Fruit fly (Drosophila melanogaster) whole organism, embryonic: Measurements from ENCODE around the gene TBC1D16.

ENCODE experiments used
- Adf1 ChIP-seq: fragments of 200-800 bp; sonication (Bioruptor generic); IDR thresholded peaks from 2 replicates; pipeline ENCODE4 v1.3.6; 2022; ENCODE audit warnings: missing biosample characterization, missing genetic modification characterization
- Antp ChIP-seq: fragments of 200-800 bp; sonication (Bioruptor generic); optimal IDR thresholded peaks from 3 replicates; lab custom pipeline; 2016; ENCODE audit warnings: missing biosample characterization, missing genetic modification characterization
- Asciz ChIP-seq: fragments of 200-800 bp; sonication (Bioruptor generic); optimal IDR thresholded peaks from 2 replicates; lab custom pipeline; 2017; ENCODE audit warnings: missing biosample characterization, mild to moderate bottlenecking, missing genetic modification characterization, missing genetic modification reagents
- BEAF-32 ChIP-seq: fragments of 200-800 bp; sonication (Bioruptor generic); optimal IDR thresholded peaks from 3 replicates; lab custom pipeline; 2017; ENCODE audit warnings: missing biosample characterization, missing genetic modification characterization, mild to moderate bottlenecking, moderate library complexity, missing genetic modification reagents
- CG1024 ChIP-seq: fragments of 200-800 bp; sonication (Bioruptor generic); IDR thresholded peaks from 2 replicates; pipeline ENCODE4 v1.3.6; 2022; ENCODE audit warnings: missing biosample characterization, missing genetic modification characterization
- CG10543 ChIP-seq: fragments of 200-800 bp; sonication (Bioruptor generic); optimal IDR thresholded peaks from 3 replicates; lab custom pipeline; 2017; ENCODE audit warnings: missing biosample characterization, mild to moderate bottlenecking, missing genetic modification characterization, moderate library complexity
- CG11723 ChIP-seq: fragments of 200-800 bp; sonication (Bioruptor generic); optimal IDR thresholded peaks from 2 replicates; lab custom pipeline; 2017; ENCODE audit warnings: missing biosample characterization, mild to moderate bottlenecking, missing genetic modification characterization
- CG12391 ChIP-seq: fragments of 200-800 bp; sonication (Bioruptor generic); optimal IDR thresholded peaks from 3 replicates; lab custom pipeline; 2018; ENCODE audit warnings: missing biosample characterization, mild to moderate bottlenecking, missing genetic modification characterization, moderate library complexity
- CG14965 ChIP-seq: fragments of 200-800 bp; sonication (Bioruptor generic); optimal IDR thresholded peaks from 2 replicates; lab custom pipeline; 2016; ENCODE audit warnings: missing biosample characterization, missing genetic modification characterization, borderline replicate concordance
- CG15269 ChIP-seq: fragments of 200-800 bp; sonication (Bioruptor generic); optimal IDR thresholded peaks from 2 replicates; lab custom pipeline; 2018; ENCODE audit warnings: missing biosample characterization, mild to moderate bottlenecking, missing genetic modification characterization, moderate library complexity
- CG1603 ChIP-seq: fragments of 200-800 bp; sonication (Bioruptor generic); optimal IDR thresholded peaks from 2 replicates; lab custom pipeline; 2019; ENCODE audit warnings: missing biosample characterization, mild to moderate bottlenecking, missing genetic modification characterization, moderate library complexity
- CG17359 ChIP-seq: fragments of 200-800 bp; sonication (Bioruptor generic); optimal IDR thresholded peaks from 3 replicates; lab custom pipeline; 2018; ENCODE audit warnings: missing biosample characterization, mild to moderate bottlenecking, missing genetic modification characterization, moderate library complexity
- CG18619 ChIP-seq: fragments of 200-800 bp; sonication (Bioruptor generic); optimal IDR thresholded peaks from 3 replicates; lab custom pipeline; 2017; ENCODE audit warnings: missing biosample characterization, mild to moderate bottlenecking, missing genetic modification characterization
- CG2678 ChIP-seq: fragments of 200-800 bp; sonication (Bioruptor generic); optimal IDR thresholded peaks from 3 replicates; lab custom pipeline; 2019; ENCODE audit warnings: missing biosample characterization, mild to moderate bottlenecking, missing genetic modification characterization, moderate library complexity
- CG31441 ChIP-seq: fragments of 200-800 bp; sonication (Bioruptor generic); IDR thresholded peaks from 2 replicates; pipeline ENCODE4 v1.3.6; 2022; ENCODE audit warnings: missing biosample characterization, missing genetic modification characterization
- CG3995 ChIP-seq: fragments of 200-800 bp; sonication (Bioruptor generic); optimal IDR thresholded peaks from 3 replicates; lab custom pipeline; 2016; ENCODE audit warnings: missing biosample characterization, missing genetic modification characterization
- CG6854 ChIP-seq: fragments of 200-800 bp; sonication (Bioruptor generic); optimal IDR thresholded peaks from 3 replicates; lab custom pipeline; 2017; ENCODE audit warnings: missing biosample characterization, mild to moderate bottlenecking, missing genetic modification characterization
- CG7271 ChIP-seq: fragments of 200-800 bp; sonication (Bioruptor generic); optimal IDR thresholded peaks from 2 replicates; lab custom pipeline; 2018; ENCODE audit warnings: missing biosample characterization, mild to moderate bottlenecking, missing genetic modification characterization, moderate library complexity
- CG8388 ChIP-seq: fragments of 200-800 bp; sonication (Bioruptor generic); optimal IDR thresholded peaks from 2 replicates; lab custom pipeline; 2019; ENCODE audit warnings: missing biosample characterization, mild to moderate bottlenecking, missing genetic modification characterization, moderate library complexity
- CG9817 ChIP-seq: fragments of 200-800 bp; sonication (Bioruptor generic); optimal IDR thresholded peaks from 2 replicates; lab custom pipeline; 2018; ENCODE audit warnings: missing biosample characterization, mild to moderate bottlenecking, missing genetic modification characterization, moderate library complexity
- D19A ChIP-seq: fragments of 200-800 bp; optimal IDR thresholded peaks from 3 replicates; lab custom pipeline; 2019; ENCODE audit warnings: missing biosample characterization, mild to moderate bottlenecking, missing genetic modification characterization, moderate library complexity
- Dfd ChIP-seq, 2 experiments: fragments of >200 bp; optimal IDR thresholded peaks; 2 replicates each; lab custom pipeline; 2017; ENCODE audit warnings: missing biosample characterization in 2 of 2, missing genetic modification characterization in 2 of 2
- Dp ChIP-seq: fragments of 200-800 bp; sonication (Bioruptor generic); optimal IDR thresholded peaks from 2 replicates; lab custom pipeline; 2018; ENCODE audit warnings: missing biosample characterization, mild to moderate bottlenecking, missing genetic modification characterization, moderate library complexity
- HHEX ChIP-seq: fragments of 200-800 bp; sonication (Bioruptor generic); optimal IDR thresholded peaks from 3 replicates; lab custom pipeline; 2017; ENCODE audit warnings: missing biosample characterization, mild to moderate bottlenecking, missing genetic modification characterization, missing genetic modification reagents
- Hmx ChIP-seq: fragments of 200-800 bp; sonication (Bioruptor generic); optimal IDR thresholded peaks from 2 replicates; lab custom pipeline; 2016; ENCODE audit warnings: missing biosample characterization, missing genetic modification characterization
- Mes4 ChIP-seq: fragments of 200-800 bp; sonication (Bioruptor generic); optimal IDR thresholded peaks from 2 replicates; lab custom pipeline; 2016; ENCODE audit warnings: missing biosample characterization, missing genetic modification characterization
- Oli ChIP-seq: fragments of 200-800 bp; sonication (Bioruptor generic); optimal IDR thresholded peaks from 2 replicates; lab custom pipeline; 2018; ENCODE audit warnings: missing biosample characterization, mild to moderate bottlenecking, missing genetic modification characterization, moderate library complexity
- Ravus ChIP-seq: fragments of 200-800 bp; sonication (Bioruptor generic); IDR thresholded peaks from 2 replicates; pipeline ENCODE4 v1.3.6; 2022; ENCODE audit warnings: missing biosample characterization, missing genetic modification characterization
- Rfx ChIP-seq: fragments of 200-800 bp; sonication (Bioruptor generic); IDR thresholded peaks from 2 replicates; pipeline ENCODE4 v1.3.6; 2022; ENCODE audit warnings: missing biosample characterization, missing genetic modification characterization
- Spps ChIP-seq: fragments of 200-800 bp; sonication (Bioruptor generic); optimal IDR thresholded peaks from 2 replicates; lab custom pipeline; 2018; ENCODE audit warnings: missing biosample characterization, mild to moderate bottlenecking, missing genetic modification characterization
- TFAM ChIP-seq: fragments of 200-800 bp; sonication (Bioruptor generic); optimal IDR thresholded peaks from 2 replicates; lab custom pipeline; 2017; ENCODE audit warnings: missing biosample characterization, missing genetic modification characterization, inconsistent platforms
- abd-A ChIP-seq: fragments of 200-800 bp; sonication (Bioruptor generic); optimal IDR thresholded peaks from 3 replicates; lab custom pipeline; 2019; ENCODE audit warnings: missing biosample characterization, mild to moderate bottlenecking, missing genetic modification characterization, moderate library complexity
- croc ChIP-seq: fragments of 200-800 bp; sonication (Bioruptor generic); conservative IDR thresholded peaks from 3 replicates; pipeline ENCODE4 v1.3.6; 2022; ENCODE audit warnings: missing biosample characterization, missing genetic modification characterization
- fd3F ChIP-seq: fragments of 200-800 bp; sonication (Bioruptor generic); optimal IDR thresholded peaks from 2 replicates; lab custom pipeline; 2018; ENCODE audit warnings: missing biosample characterization, mild to moderate bottlenecking, missing genetic modification characterization, moderate library complexity
- gfzf ChIP-seq: fragments of 200-800 bp; sonication (Bioruptor generic); optimal IDR thresholded peaks from 2 replicates; lab custom pipeline; 2016; ENCODE audit warnings: missing biosample characterization, mild to moderate bottlenecking, missing genetic modification characterization, moderate library complexity
- hb ChIP-seq: fragments of 200-800 bp; sonication (Bioruptor generic); IDR thresholded peaks from 3 replicates; pipeline ENCODE4 v1.3.6; 2022; ENCODE audit warnings: missing biosample characterization, missing genetic modification characterization; ENCODE audit not compliant: partially characterized antibody
- kah ChIP-seq: fragments of 200-800 bp; sonication (Bioruptor generic); optimal IDR thresholded peaks from 2 replicates; lab custom pipeline; 2018; ENCODE audit warnings: missing biosample characterization, mild to moderate bottlenecking, missing genetic modification characterization
- kay ChIP-seq: fragments of 200-800 bp; sonication (Bioruptor generic); optimal IDR thresholded peaks from 2 replicates; lab custom pipeline; 2016; ENCODE audit warnings: missing biosample characterization, missing genetic modification characterization
- lab ChIP-seq: fragments of 200-800 bp; sonication (Bioruptor generic); optimal IDR thresholded peaks from 3 replicates; lab custom pipeline; 2017; ENCODE audit warnings: missing biosample characterization, missing genetic modification characterization, mild to moderate bottlenecking, moderate library complexity, missing genetic modification reagents
- lmd ChIP-seq: fragments of 200-800 bp; sonication (Bioruptor generic); IDR thresholded peaks from 2 replicates; pipeline ENCODE4 v1.3.6; 2022; ENCODE audit warnings: missing biosample characterization, missing genetic modification characterization
- nmo ChIP-seq: fragments of 200-800 bp; sonication (Bioruptor generic); optimal IDR thresholded peaks from 2 replicates; lab custom pipeline; 2018; ENCODE audit warnings: missing biosample characterization, mild to moderate bottlenecking, missing genetic modification characterization, moderate library complexity
- prd ChIP-seq, 3 experiments: fragments of >200 bp in 2 of 3; fragments of 200-800 bp in 1 of 3; sonication (Bioruptor generic) in 1 of 3; optimal IDR thresholded peaks in 2 of 3; IDR thresholded peaks in 1 of 3; 2 replicates in 2 of 3; 3 replicates in 1 of 3; pipeline versions ENCODE4 v1.3.6 to Lab custom; 2017 to 2022; ENCODE audit warnings: missing biosample characterization in 1 of 3, missing genetic modification characterization in 1 of 3
- ro ChIP-seq: fragments of 200-800 bp; sonication (Bioruptor generic); IDR thresholded peaks from 2 replicates; pipeline ENCODE4 v1.3.6; 2022; ENCODE audit warnings: missing biosample characterization, missing genetic modification characterization
- row ChIP-seq: fragments of 200-800 bp; sonication (Bioruptor generic); IDR thresholded peaks from 3 replicates; pipeline ENCODE4 v1.3.6; 2022; ENCODE audit warnings: missing biosample characterization, missing genetic modification characterization
- seq ChIP-seq: fragments of 200-800 bp; sonication (Bioruptor generic); IDR thresholded peaks from 2 replicates; pipeline ENCODE4 v1.3.6; 2022; ENCODE audit warnings: missing biosample characterization, missing genetic modification characterization
- vvl ChIP-seq: fragments of 200-800 bp; sonication (Bioruptor generic); IDR thresholded peaks from 2 replicates; pipeline ENCODE4 v1.3.6; 2022; ENCODE audit warnings: missing biosample characterization, missing genetic modification characterization
- zen ChIP-seq: fragments of 200-800 bp; sonication (Bioruptor generic); optimal IDR thresholded peaks from 3 replicates; lab custom pipeline; 2018; ENCODE audit warnings: missing biosample characterization, mild to moderate bottlenecking, missing genetic modification characterization, moderate library complexity
- zfh1 ChIP-seq: fragments of 200-800 bp; sonication (Bioruptor generic); IDR thresholded peaks from 3 replicates; pipeline ENCODE4 v1.3.6; 2022; ENCODE audit warnings: missing biosample characterization, missing genetic modification characterization

The TBC1D16 gene

dm6 chr2L:10442048-10442790, 6.8 kb upstream of the TBC1D16 start, which contains the start of gene loh (continued):
- TF ChIP-seq CG8388 (GFP tag; lab: Kevin White, UChicago) (peak; percentile 51), fd3F (GFP tag; lab: Kevin White, UChicago) (peak; percentile 24), HHEX (GFP tag; lab: Kevin White, UChicago) (no peak), CG1024 (0 out of 2 replicates have a peak, but pooled peaks have one; percentile 24), row (GFP tag; lab: Robert Waterston, UW) (peak; percentile 76), CG10543 (peak; percentile 64), kah (peak; percentile 35), Ravus (GFP tag; lab: Robert Waterston, UW) (no peak), Dp (no peak), Adf1 (no peak), zen (tag; lab: Kevin White, UChicago) (peak; percentile 21), CG31441 (peak; percentile 79), zfh1 (GFP tag; lab: Robert Waterston, UW) (0 out of 3 replicates have a peak, but pooled peaks have one; percentile 40), CG14965 (GFP tag; lab: Kevin White, UChicago) (no peak), D19A (tag; lab: Kevin White, UChicago) (peak; percentile 74), CG12391 (peak; percentile 64), Hmx (GFP tag; lab: Kevin White, UChicago) (peak; percentile 2), CG9817 (tag; lab: Kevin White, UChicago) (no peak), CG7271 (tag; lab: Kevin White, UChicago) (no peak), CG2678 (tag; lab: Kevin White, UChicago) (no peak), CG3995 (GFP tag; lab: Kevin White, UChicago) (no peak), gfzf (GFP tag; lab: Kevin White, UChicago) (no peak), lab (GFP tag; lab: Kevin White, UChicago) (no peak), abd-A (tag; lab: Kevin White, UChicago) (no peak), BEAF-32 (GFP tag; lab: Kevin White, UChicago) (no peak), CG1603 (tag; lab: Kevin White, UChicago) (peak; percentile 18), Dfd (GFP tag; optimal IDR thresholded peaks at IDR 0.05; lab: Kevin White, UChicago) (no peak), prd (optimal IDR thresholded peaks at IDR 0.05; lab: Kevin White, UChicago) (no peak), prd (GFP tag; IDR thresholded peaks at IDR 0.05; lab: Robert Waterston, UW) (no peak), Oli (peak; percentile 74), Asciz (GFP tag; lab: Kevin White, UChicago) (peak; percentile 60), CG11723 (GFP tag; lab: Kevin White, UChicago) (peak; percentile 53), ro (GFP tag; lab: Robert Waterston, UW) (0 out of 2 replicates have a peak, but pooled peaks have one; percentile 15), CG17359 (peak; percentile 52), CG6854 (GFP tag; lab: Kevin White, UChicago) (peak; percentile 48), TFAM (no peak), hb (no peak), Mes4 (GFP tag; lab: Kevin White, UChicago) (no peak), kay (GFP tag; lab: Kevin White, UChicago) (no peak), lmd (GFP tag; lab: Robert Waterston, UW) (no peak), seq (GFP tag; lab: Robert Waterston, UW) (0 out of 2 replicates have a peak, but pooled peaks have one; percentile 22), Spps (peak; percentile 38), Rfx (GFP tag; lab: Robert Waterston, UW) (no peak; the same call in 1 of the 2 replicates), vvl (no peak), CG15269 (peak; percentile 43), nmo (GFP tag; lab: Kevin White, UChicago) (peak; percentile 81), croc (GFP tag; lab: Robert Waterston, UW) (peak; percentile 33; the same call in 2 of the 3 replicates), Antp (no peak), CG18619 (peak; percentile 41)
